Fruit fly (Drosophila melanogaster) whole organism: Measurements from ENCODE around the gene dop.

Experiments used
- CG8478 ChIP-seq: fragments of >200 bp; optimal IDR thresholded peaks from 2 replicates; lab custom pipeline; 2018; ENCODE audit warnings: inconsistent platforms
- Dll ChIP-seq: fragments of >200 bp; optimal IDR thresholded peaks from 2 replicates; lab custom pipeline; 2017
- EcR ChIP-seq, 2 experiments: fragments of >200 bp; optimal IDR thresholded peaks; 2 replicates each; lab custom pipeline; 2017; ENCODE audit warnings: missing biosample characterization in 2 of 2, missing genetic modification characterization in 2 of 2, missing genetic modification reagents in 2 of 2
- pan ChIP-seq: fragments of >200 bp; optimal IDR thresholded peaks from 2 replicates; lab custom pipeline; 2017
- psq ChIP-seq: fragments of >200 bp; optimal IDR thresholded peaks from 2 replicates; lab custom pipeline; 2017
- usp ChIP-seq: fragments of >200 bp; optimal IDR thresholded peaks from 2 replicates; lab custom pipeline; 2017; ENCODE audit warnings: missing biosample characterization, missing genetic modification characterization, mixed read lengths

DNA sequence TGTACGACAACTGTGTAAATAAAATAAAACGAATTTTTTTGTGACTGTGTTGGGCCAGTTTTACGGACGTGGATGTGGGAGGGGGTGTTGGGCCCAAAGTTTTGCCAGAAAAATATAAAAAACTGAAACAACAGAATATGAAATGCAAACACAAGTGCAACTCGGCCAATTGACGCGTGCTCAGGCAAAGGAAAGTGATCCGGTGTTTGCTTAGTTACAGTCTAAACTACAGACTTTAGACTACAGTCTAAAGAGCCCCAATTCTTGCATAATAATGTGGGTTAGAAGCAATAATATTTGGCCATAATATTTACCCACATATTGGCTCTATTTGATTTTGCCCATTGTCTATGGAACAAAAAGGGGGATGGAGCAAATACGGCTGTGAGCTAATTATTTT is 17.0 kb upstream of the dop start:
- no peak for TF ChIP-seq EcR (GFP tag; optimal IDR thresholded peaks at IDR 0.05; lab: Kevin White, UChicago)
- no peak for TF ChIP-seq pan (lab: Kevin White, UChicago)
- no peak for TF ChIP-seq psq
- no peak for TF ChIP-seq Dll
- no peak for TF ChIP-seq CG8478 (lab: Kevin White, UChicago)
- no peak for TF ChIP-seq usp (GFP tag; lab: Kevin White, UChicago)
